Worm (Caenorhabditis elegans) whole organism, L4 larva: ENCODE results near the gene ttll-11.

Source experiments
- F10B5.3 ChIP-seq: sonication (generic microtip); optimal IDR thresholded peaks from 2 replicates; lab custom pipeline; 2016; ENCODE audit warnings: mild to moderate bottlenecking, missing genetic modification characterization, missing compliant biosample characterization
- F37D6.2 ChIP-seq: sonication (generic microtip); optimal IDR thresholded peaks from 2 replicates; lab custom pipeline; 2016; ENCODE audit warnings: mild to moderate bottlenecking, missing genetic modification characterization, missing compliant biosample characterization
- Y105C5A.15 ChIP-seq: fragments of 200-800 bp; sonication (Bioruptor generic); IDR thresholded peaks from 2 replicates; pipeline ENCODE4 v1.3.6; 2022; ENCODE audit warnings: missing genetic modification characterization, missing compliant biosample characterization
- ZK337.2 ChIP-seq: fragments of 200-800 bp; sonication (Bioruptor generic); IDR thresholded peaks from 2 replicates; pipeline ENCODE4 v1.3.6; 2022; ENCODE audit warnings: missing genetic modification reagents, missing genetic modification characterization, missing compliant biosample characterization
- aha-1 ChIP-seq: fragments of 150-350 bp; peaks from one replicate; lab custom pipeline; 2014; ENCODE audit warnings: missing biosample characterization, missing genetic modification characterization
- ama-1 ChIP-seq: fragments of 150-350 bp; optimal IDR thresholded peaks from 2 replicates; lab custom pipeline; 2014; ENCODE audit warnings: inconsistent platforms, mixed read lengths
- ceh-28 ChIP-seq: fragments of 150-350 bp; optimal IDR thresholded peaks from 2 replicates; lab custom pipeline; 2014; ENCODE audit warnings: missing biosample characterization, missing genetic modification reagents, missing genetic modification characterization
- ceh-62 ChIP-seq: sonication (generic microtip); optimal IDR thresholded peaks from 2 replicates; lab custom pipeline; 2017; ENCODE audit warnings: missing biosample characterization, missing genetic modification characterization
- ceh-82 ChIP-seq: sonication (generic microtip); optimal IDR thresholded peaks from 2 replicates; lab custom pipeline; 2017; ENCODE audit warnings: missing biosample characterization, missing genetic modification characterization
- cey-2 ChIP-seq: sonication (generic microtip); optimal IDR thresholded peaks from 3 replicates; lab custom pipeline; 2017; ENCODE audit warnings: missing genetic modification characterization, mild to moderate bottlenecking, missing compliant biosample characterization, antibody characterized with exemption, borderline replicate concordance; ENCODE audit not compliant: insufficient read depth
- daf-12 ChIP-seq: fragments of 150-350 bp; optimal IDR thresholded peaks from 2 replicates; lab custom pipeline; 2014; ENCODE audit warnings: missing biosample characterization, missing genetic modification reagents, missing genetic modification characterization
- daf-16 ChIP-seq, 3 experiments: sonication (generic microtip); optimal IDR thresholded peaks; 2 replicates each; lab custom pipeline; 2016 to 2017; ENCODE audit warnings: missing genetic modification characterization in 3 of 3, missing genetic modification reagents in 3 of 3, mild to moderate bottlenecking in 2 of 3, missing compliant biosample characterization in 2 of 3, missing biosample characterization in 1 of 3, moderate library complexity in 1 of 3
- daf-8 ChIP-seq: fragments of 200-800 bp; sonication (Bioruptor generic); IDR thresholded peaks from 2 replicates; pipeline ENCODE4 v1.3.6; 2022; ENCODE audit warnings: missing genetic modification characterization, missing compliant biosample characterization
- dpl-1 ChIP-seq: fragments of 150-350 bp; optimal IDR thresholded peaks from 2 replicates; lab custom pipeline; 2014; ENCODE audit warnings: missing biosample characterization, missing genetic modification reagents, missing genetic modification characterization
- fkh-10 ChIP-seq: fragments of 150-350 bp; optimal IDR thresholded peaks from 2 replicates; lab custom pipeline; 2014; ENCODE audit warnings: missing biosample characterization, missing genetic modification reagents, missing genetic modification characterization
- fos-1 ChIP-seq: fragments of 150-350 bp; optimal IDR thresholded peaks from 2 replicates; lab custom pipeline; 2014; ENCODE audit warnings: missing biosample characterization, missing genetic modification characterization
- hif-1 ChIP-seq, 2 experiments: sonication (generic microtip); optimal IDR thresholded peaks; 2 replicates each; lab custom pipeline; 2016 to 2017; ENCODE audit warnings: missing compliant biosample characterization in 2 of 2, missing genetic modification characterization in 2 of 2, missing genetic modification reagents in 2 of 2, missing genotype in 2 of 2, mild to moderate bottlenecking in 1 of 2
- hlh-11 ChIP-seq: fragments of 200-800 bp; sonication (Bioruptor generic); optimal IDR thresholded peaks from 2 replicates; lab custom pipeline; 2018; ENCODE audit warnings: mild to moderate bottlenecking, missing genetic modification characterization, missing compliant biosample characterization
- hlh-30 ChIP-seq: sonication (generic microtip); optimal IDR thresholded peaks from 2 replicates; lab custom pipeline; 2017; ENCODE audit warnings: antibody characterized with exemption, mild to moderate bottlenecking, missing genetic modification characterization, missing compliant biosample characterization; ENCODE audit not compliant: insufficient read depth
- hmg-1.1 ChIP-seq: fragments of 200-800 bp; sonication (Bioruptor generic); IDR thresholded peaks from 2 replicates; pipeline ENCODE4 v1.3.6; 2022; ENCODE audit warnings: missing genetic modification reagents, missing genetic modification characterization, missing compliant biosample characterization
- jun-1 ChIP-seq: fragments of 150-350 bp; optimal IDR thresholded peaks from 2 replicates; lab custom pipeline; 2014; ENCODE audit warnings: missing biosample characterization, missing genetic modification reagents, missing genetic modification characterization
- lim-7 ChIP-seq: fragments of 200-800 bp; sonication (Bioruptor generic); IDR thresholded peaks from 2 replicates; pipeline ENCODE4 v1.3.6; 2022; ENCODE audit warnings: missing genetic modification characterization, missing compliant biosample characterization
- lin-1 ChIP-seq: fragments of 200-800 bp; sonication (Bioruptor generic); IDR thresholded peaks from 2 replicates; pipeline ENCODE4 v1.3.6; 2022; ENCODE audit warnings: missing genetic modification reagents, missing genetic modification characterization, missing compliant biosample characterization
- lin-15B ChIP-seq: fragments of 150-350 bp; sonication (generic microtip); optimal IDR thresholded peaks from 3 replicates; lab custom pipeline; 2014; ENCODE audit warnings: missing biosample characterization, missing genetic modification characterization
- lir-3 ChIP-seq: sonication (generic microtip); optimal IDR thresholded peaks from 2 replicates; lab custom pipeline; 2016; ENCODE audit warnings: mild to moderate bottlenecking, missing genetic modification characterization, missing compliant biosample characterization
- lsy-2 ChIP-seq, 2 experiments: fragments of 150-350 bp in 1 of 2; sonication (generic microtip) in 1 of 2; optimal IDR thresholded peaks; 2 replicates each; lab custom pipeline; 2014 to 2017; ENCODE audit warnings: missing biosample characterization in 2 of 2, missing genetic modification characterization in 2 of 2
- madf-9 ChIP-seq: fragments of 200-800 bp; sonication (Bioruptor generic); conservative IDR thresholded peaks from 2 replicates; pipeline ENCODE4 v1.3.6; 2022; ENCODE audit warnings: missing genetic modification reagents, missing genetic modification characterization, missing compliant biosample characterization
- mdl-1 ChIP-seq, 2 experiments: fragments of 150-350 bp in 1 of 2; sonication (generic microtip) in 1 of 2; optimal IDR thresholded peaks; 2 replicates each; lab custom pipeline; 2014 to 2017; ENCODE audit warnings: missing biosample characterization in 2 of 2, missing genetic modification characterization in 2 of 2
- mes-2 ChIP-seq: sonication (generic microtip); optimal IDR thresholded peaks from 2 replicates; lab custom pipeline; 2016; ENCODE audit warnings: missing genotype, mild to moderate bottlenecking, missing genetic modification characterization, missing compliant biosample characterization; ENCODE audit not compliant: poor library complexity, severe bottlenecking
- mxl-2 ChIP-seq: fragments of 200-800 bp; sonication (Bioruptor generic); conservative IDR thresholded peaks from 2 replicates; pipeline ENCODE4 v1.3.6; 2022; ENCODE audit warnings: missing genetic modification reagents, missing genetic modification characterization, missing compliant biosample characterization
- nhr-10 ChIP-seq: fragments of 150-350 bp; optimal IDR thresholded peaks from 2 replicates; lab custom pipeline; 2014; ENCODE audit warnings: missing biosample characterization, missing genetic modification characterization
- nhr-28 ChIP-seq: fragments of 150-350 bp; optimal IDR thresholded peaks from 2 replicates; lab custom pipeline; 2014; ENCODE audit warnings: missing biosample characterization, missing genetic modification characterization
- nhr-48 ChIP-seq: sonication (generic microtip); optimal IDR thresholded peaks from 2 replicates; lab custom pipeline; 2016; ENCODE audit warnings: mild to moderate bottlenecking, missing genetic modification characterization, missing compliant biosample characterization
- nhr-76 ChIP-seq: fragments of 150-350 bp; optimal IDR thresholded peaks from 2 replicates; lab custom pipeline; 2014; ENCODE audit warnings: missing biosample characterization, missing genetic modification characterization
- sdz-12 ChIP-seq: fragments of 200-800 bp; sonication (Bioruptor generic); optimal IDR thresholded peaks from 2 replicates; lab custom pipeline; 2018; ENCODE audit warnings: mild to moderate bottlenecking, missing genetic modification characterization, missing compliant biosample characterization
- snpc-4 ChIP-seq: fragments of 150-350 bp; optimal IDR thresholded peaks from 2 replicates; lab custom pipeline; 2014; ENCODE audit warnings: missing biosample characterization, missing genetic modification characterization
- tra-1 ChIP-seq: fragments of 200-800 bp; sonication (Bioruptor generic); IDR thresholded peaks from 2 replicates; pipeline ENCODE4 v1.3.6; 2022; ENCODE audit warnings: missing genetic modification reagents, missing genetic modification characterization, missing compliant biosample characterization
- unc-130 ChIP-seq: sonication (generic microtip); optimal IDR thresholded peaks from 2 replicates; lab custom pipeline; 2016; ENCODE audit warnings: missing genetic modification reagents, missing genetic modification characterization, missing compliant biosample characterization
- unc-39 ChIP-seq: sonication (generic microtip); optimal IDR thresholded peaks from 2 replicates; lab custom pipeline; 2017; ENCODE audit warnings: missing biosample characterization, missing genetic modification characterization
- zfp-2 ChIP-seq: sonication (generic microtip); optimal IDR thresholded peaks from 2 replicates; lab custom pipeline; 2016; ENCODE audit warnings: mild to moderate bottlenecking, missing genetic modification characterization, missing compliant biosample characterization
- zfp-3 ChIP-seq: fragments of 200-800 bp; sonication (Bioruptor generic); conservative IDR thresholded peaks from 2 replicates; pipeline ENCODE4 v1.3.6; 2022; ENCODE audit warnings: missing genetic modification reagents, missing genetic modification characterization, missing compliant biosample characterization
- zip-11 ChIP-seq: fragments of 200-800 bp; sonication (Bioruptor generic); IDR thresholded peaks from 2 replicates; pipeline ENCODE4 v1.3.6; 2022; ENCODE audit warnings: missing genetic modification characterization, missing compliant biosample characterization
- zip-2 ChIP-seq: fragments of 150-350 bp; optimal IDR thresholded peaks from 2 replicates; lab custom pipeline; 2014; ENCODE audit warnings: missing biosample characterization, missing genetic modification characterization

Gene ttll-11

DNA sequence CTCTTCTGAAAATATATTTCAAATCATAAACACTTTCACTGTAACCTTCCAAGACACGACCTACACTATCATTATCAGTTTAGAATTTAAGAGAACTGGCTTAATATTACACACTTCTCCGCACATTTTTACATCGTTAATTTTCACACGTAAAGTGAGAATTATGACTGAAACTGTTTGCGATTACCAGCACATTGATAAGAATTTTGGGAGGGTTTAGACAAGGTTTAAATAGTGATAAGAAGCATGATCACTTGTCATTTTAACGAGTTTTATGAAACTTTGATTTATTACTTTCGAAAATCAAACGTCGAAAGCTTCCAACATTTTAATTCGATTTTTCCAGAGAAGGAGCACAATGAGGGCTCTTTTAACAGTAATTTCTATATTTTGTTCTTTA, 32.9 kb downstream of the ttll-11 start, which contains the start of gene F21D5.3 (continued):
- TF ChIP-seq tra-1 (GFP tag; lab: Robert Waterston, UW) (peak; percentile 60; the same call in 1 of the 2 replicates), nhr-28 (tag; lab: Kevin White, UChicago) (peak; percentile 60), nhr-76 (tag; lab: Kevin White, UChicago) (no peak), fkh-10 (GFP tag; lab: Kevin White, UChicago) (no peak), daf-16 (GFP tag; optimal IDR thresholded peaks at IDR 0.05; lab: Kevin White, UChicago) (no peak), daf-16 (tag; optimal IDR thresholded peaks at IDR 0.05; lab: Kevin White, UChicago) (peak; percentile 67), ZK337.2 (GFP tag; lab: Robert Waterston, UW) (no peak), mdl-1 (tag; optimal IDR thresholded peaks at IDR 0.05; lab: Kevin White, UChicago) (no peak), dpl-1 (no peak), snpc-4 (tag; lab: Kevin White, UChicago) (no peak), daf-8 (GFP tag; lab: Robert Waterston, UW) (no peak), ceh-82 (tag; lab: Kevin White, UChicago) (no peak)

DNA sequence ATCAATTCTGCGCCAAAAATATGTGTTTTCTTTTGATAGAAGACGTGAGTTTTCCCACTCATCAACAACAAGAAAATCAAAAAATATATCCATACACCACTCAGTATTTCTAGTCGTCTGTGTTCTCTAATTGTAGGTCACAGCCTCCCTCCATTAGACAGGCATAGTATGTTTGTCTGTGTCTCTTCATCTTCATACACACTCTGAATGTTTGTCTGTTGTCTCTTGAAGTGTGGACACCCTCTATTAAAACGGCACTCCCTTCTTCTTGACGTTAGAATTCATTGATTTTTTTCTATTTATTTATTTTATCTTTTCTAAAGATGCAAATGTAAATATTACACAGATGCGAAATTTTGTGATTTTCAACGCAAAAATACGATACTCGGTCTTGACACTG, 39.8 kb downstream of the ttll-11 start:
- no peak for TF ChIP-seq hmg-1.1 (GFP tag; lab: Robert Waterston, UW)
- TF ChIP-seq hlh-30: peak; percentile 10
- peak; percentile 5 for TF ChIP-seq nhr-28 (tag; lab: Kevin White, UChicago)
- peak; percentile 27 for TF ChIP-seq mes-2 (tag; lab: Kevin White, UChicago)
- peak in 1 of 2 experiments; percentile 32 for TF ChIP-seq lsy-2 (tag; optimal IDR thresholded peaks at IDR 0.05; lab: Kevin White, UChicago)
- TF ChIP-seq zfp-2 (tag; lab: Kevin White, UChicago): no peak

DNA sequence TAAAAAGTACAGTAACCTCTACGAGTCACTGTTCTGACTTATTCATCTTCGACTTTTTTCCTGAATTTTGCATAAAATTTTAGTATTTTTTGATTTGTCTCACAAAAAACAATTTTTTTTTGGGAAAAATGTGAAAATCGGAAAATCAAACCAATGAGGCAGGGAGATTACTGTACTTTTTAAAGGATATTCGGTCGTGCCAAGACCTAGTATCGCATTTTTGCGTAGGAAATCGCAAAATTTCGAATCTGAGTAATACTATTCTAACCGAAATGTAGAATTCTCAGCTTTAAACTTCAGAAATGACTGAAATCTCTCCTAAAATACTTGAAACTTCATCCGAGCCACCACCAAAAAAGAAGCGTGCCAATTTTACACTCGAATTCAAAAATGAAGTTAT, 40.3 kb downstream of the ttll-11 start, which contains the start of gene F21D5.4:
Gene F21D5.4, plus strand, starts transcription at position 301 of the 400 bp plus-strand sequence.
- no peak for TF ChIP-seq zip-11 (GFP tag; lab: Robert Waterston, UW)
- TF ChIP-seq lin-1 (GFP tag; lab: Robert Waterston, UW): no peak
- TF ChIP-seq F10B5.3 (tag; lab: Kevin White, UChicago): no peak
- no peak for TF ChIP-seq daf-12 (tag; lab: Kevin White, UChicago)
- TF ChIP-seq Y105C5A.15 (GFP tag; lab: Robert Waterston, UW): no peak
- no peak for TF ChIP-seq hif-1 (tag; optimal IDR thresholded peaks at IDR 0.05; lab: Kevin White, UChicago)
- no peak for TF ChIP-seq zip-2
- TF ChIP-seq lin-15B (tag; lab: Kevin White, UChicago): no peak
- TF ChIP-seq mes-2 (tag; lab: Kevin White, UChicago): no peak

DNA sequence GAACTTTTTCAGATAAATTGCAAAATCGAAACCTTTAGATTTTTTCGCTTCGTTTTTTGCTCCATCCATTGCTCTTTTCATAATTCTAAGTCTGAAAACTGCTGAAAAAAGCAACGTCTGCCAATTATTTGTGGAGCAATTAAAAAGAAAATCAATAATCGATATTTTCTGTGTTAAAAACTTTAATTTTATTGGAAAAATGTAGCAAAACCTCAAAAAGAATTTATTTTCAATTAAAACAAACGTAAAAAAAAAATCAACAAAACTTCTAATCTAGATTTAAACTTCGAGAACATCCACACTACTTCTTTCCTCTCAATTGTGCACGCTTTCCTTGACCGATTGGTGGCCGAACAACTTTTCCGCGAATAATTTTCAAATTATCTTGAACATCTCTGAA, 41.8 kb downstream of the ttll-11 start, which contains the start of gene F21D5.5:
Gene F21D5.5, minus strand, starts transcription at position 101 of the 400 bp plus-strand sequence.
- TF ChIP-seq F37D6.2 (no peak), zfp-3 (GFP tag; lab: Robert Waterston, UW) (no peak), mxl-2 (GFP tag; lab: Robert Waterston, UW) (no peak), lim-7 (no peak), ceh-28 (tag; lab: Kevin White, UChicago) (peak; percentile 24), madf-9 (no peak), aha-1 (tag; lab: Kevin White, UChicago) (no peak), F10B5.3 (tag; lab: Kevin White, UChicago) (no peak)

DNA sequence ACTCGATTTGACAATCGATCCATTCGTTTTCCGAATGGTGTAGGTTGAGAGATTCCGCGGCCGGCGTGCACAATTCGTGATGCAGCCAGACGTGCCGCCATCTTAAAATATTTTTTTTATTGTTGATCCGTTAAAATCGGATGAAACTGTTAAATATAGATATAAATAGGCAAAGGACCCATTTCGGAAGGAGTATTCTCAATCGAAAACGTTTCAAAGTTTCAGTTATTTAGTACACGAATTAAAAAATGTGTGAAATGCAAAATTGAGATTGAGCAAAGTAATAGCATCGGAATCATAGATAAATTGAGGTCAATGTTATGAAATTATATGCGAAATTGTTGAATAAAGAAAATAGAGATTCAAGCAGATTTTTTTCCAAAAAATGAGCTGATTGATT, 42.4 kb downstream of the ttll-11 start, which contains the start of gene mrps-33:
Gene mrps-33, minus strand, starts transcription at position 101 of the 400 bp plus-strand sequence.
- TF ChIP-seq nhr-48 (tag; lab: Kevin White, UChicago): no peak
- no peak for TF ChIP-seq ama-1 (lab: Kevin White, UChicago)
- TF ChIP-seq cey-2 (tag; lab: Kevin White, UChicago): no peak
- no peak for TF ChIP-seq lir-3
- TF ChIP-seq mxl-2 (GFP tag; lab: Robert Waterston, UW): no peak
- no peak for TF ChIP-seq nhr-28 (tag; lab: Kevin White, UChicago)
- TF ChIP-seq fos-1: no peak
- no peak for TF ChIP-seq ZK337.2 (GFP tag; lab: Robert Waterston, UW)
- no peak for TF ChIP-seq sdz-12 (GFP tag; lab: Kevin White, UChicago)
- no peak for TF ChIP-seq jun-1 (tag; lab: Kevin White, UChicago)
- no peak for TF ChIP-seq unc-39 (tag; lab: Kevin White, UChicago)
- TF ChIP-seq lin-1 (GFP tag; lab: Robert Waterston, UW): no peak
- no peak for TF ChIP-seq hlh-11 (tag; lab: Kevin White, UChicago)
- TF ChIP-seq ceh-62: no peak
- no peak for TF ChIP-seq nhr-10
- TF ChIP-seq F10B5.3 (tag; lab: Kevin White, UChicago): no peak
- no peak for TF ChIP-seq unc-130
